Worm (Caenorhabditis elegans): ENCODE measurements around the gene R05G9.1.

Gene R05G9.1

DNA sequence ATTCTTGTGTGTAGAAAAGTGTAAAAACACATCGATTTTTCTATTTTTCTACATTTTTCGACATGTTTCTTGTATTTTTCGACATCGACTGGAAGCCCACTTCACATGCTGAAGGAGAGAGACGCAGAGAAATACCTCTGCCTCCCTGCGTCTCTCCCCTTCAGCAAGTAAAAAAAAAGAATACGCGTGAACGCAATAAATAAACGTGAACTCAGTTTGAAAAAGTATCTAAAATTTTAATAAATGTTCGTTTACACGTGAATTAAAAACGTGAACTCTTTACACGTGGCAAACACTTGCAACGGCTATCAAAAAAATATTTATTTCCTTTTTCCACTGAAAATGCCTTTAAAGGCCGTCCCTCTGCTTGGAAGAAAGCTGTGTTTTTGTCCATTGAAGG is at the start of gene R05G9.1:
TSS of gene R05G9.1 (plus strand) at position 343 of the 400 bp plus-strand sequence.
- TF ChIP-seq unc-62 (GFP tag; optimal IDR thresholded peaks at IDR 0.05), result no peak

DNA sequence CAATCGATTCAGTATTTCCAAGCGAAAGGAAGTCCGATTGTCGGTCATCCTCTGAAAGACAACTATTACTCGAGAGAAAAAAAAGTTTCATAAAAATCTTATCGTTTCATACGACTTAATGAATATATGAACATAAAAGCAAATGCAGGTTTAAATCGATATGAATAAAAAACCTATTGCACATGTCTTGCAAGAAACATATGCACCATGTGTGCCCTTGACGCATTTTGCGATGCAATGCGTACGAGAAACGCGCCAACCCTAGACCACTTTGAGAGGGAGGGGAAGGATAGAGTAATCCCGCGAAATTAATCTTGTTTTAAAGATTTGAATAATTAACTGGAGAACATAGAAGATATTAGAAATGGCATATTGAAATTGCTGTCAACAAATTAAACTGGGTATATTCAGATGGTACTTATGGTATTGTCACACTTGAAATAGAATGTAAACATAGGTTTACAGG is 49.6 kb upstream of the R05G9.1 start, which contains the start of gene atg-16.2:
TSS of gene atg-16.2 (minus strand) at position 51 of the 466 bp plus-strand sequence.
- no peak for TF ChIP-seq unc-62 (GFP tag; optimal IDR thresholded peaks at IDR 0.05)

DNA sequence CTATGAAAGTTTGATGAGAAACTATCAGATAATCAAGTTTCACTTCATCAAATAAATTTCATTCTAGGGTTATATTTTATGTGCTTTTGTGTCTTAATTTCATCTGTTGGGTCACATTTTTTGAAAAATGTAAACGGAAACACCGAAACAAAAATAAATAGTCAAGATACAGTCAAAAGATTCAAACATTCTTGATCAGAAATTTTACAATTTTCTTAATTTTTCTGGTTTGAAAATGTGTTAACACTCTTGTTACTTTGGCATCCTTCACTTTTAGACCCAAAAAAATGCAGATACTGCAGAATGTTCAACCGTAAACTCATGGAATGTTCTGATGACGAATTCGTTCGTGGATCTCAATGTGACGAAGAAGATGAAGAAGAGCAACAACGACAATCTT is 48.3 kb upstream of the R05G9.1 start, which contains the start of gene aptf-1:
TSS of gene aptf-1 (plus strand) at position 301 of the 400 bp plus-strand sequence.
- no peak for TF ChIP-seq unc-62 (GFP tag; optimal IDR thresholded peaks at IDR 0.05)

DNA sequence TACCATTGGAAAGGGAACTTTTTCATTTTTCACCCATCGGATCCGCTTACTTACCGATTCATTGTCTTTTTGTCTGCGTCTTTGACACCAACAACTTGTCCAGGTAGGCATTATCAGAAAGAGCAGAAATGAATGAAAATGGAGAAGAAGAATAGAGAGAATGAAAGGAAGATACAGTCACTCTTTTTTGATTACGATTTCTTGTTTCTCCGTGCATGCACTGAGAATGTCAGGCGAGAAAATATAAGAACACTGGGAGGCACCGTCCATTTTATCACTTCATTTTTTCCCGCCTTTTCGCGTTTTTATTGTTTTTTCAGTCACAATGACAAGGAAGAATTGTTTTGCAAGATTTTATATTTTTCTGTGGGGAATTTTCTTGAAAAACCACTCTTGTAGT is 33.6 kb upstream of the R05G9.1 start:
- TF ChIP-seq unc-62 (GFP tag; optimal IDR thresholded peaks at IDR 0.05), result no peak

DNA sequence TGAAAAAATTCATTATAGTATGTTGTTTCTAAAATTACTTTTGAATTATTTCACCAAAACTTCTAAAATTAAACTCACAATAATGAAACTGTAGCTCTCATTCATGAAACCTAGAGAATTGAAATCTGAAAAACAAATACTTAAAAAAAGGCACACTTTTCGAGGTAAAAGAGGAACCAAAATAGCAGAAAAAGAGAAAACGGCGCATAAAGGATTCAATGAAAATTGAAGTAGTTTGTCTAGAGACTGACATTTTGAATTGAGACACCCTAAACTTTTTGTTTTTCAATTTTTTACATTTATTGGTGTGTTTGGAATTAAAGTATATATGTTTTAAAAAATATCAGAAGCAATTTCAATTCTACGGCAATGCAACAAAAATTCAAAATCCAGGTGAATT is 32.0 kb upstream of the R05G9.1 start, which contains the start of gene dgk-5:
TSS of gene dgk-5 (minus strand) at position 101 of the 400 bp plus-strand sequence.
- no peak for TF ChIP-seq unc-62 (GFP tag; optimal IDR thresholded peaks at IDR 0.05)

DNA sequence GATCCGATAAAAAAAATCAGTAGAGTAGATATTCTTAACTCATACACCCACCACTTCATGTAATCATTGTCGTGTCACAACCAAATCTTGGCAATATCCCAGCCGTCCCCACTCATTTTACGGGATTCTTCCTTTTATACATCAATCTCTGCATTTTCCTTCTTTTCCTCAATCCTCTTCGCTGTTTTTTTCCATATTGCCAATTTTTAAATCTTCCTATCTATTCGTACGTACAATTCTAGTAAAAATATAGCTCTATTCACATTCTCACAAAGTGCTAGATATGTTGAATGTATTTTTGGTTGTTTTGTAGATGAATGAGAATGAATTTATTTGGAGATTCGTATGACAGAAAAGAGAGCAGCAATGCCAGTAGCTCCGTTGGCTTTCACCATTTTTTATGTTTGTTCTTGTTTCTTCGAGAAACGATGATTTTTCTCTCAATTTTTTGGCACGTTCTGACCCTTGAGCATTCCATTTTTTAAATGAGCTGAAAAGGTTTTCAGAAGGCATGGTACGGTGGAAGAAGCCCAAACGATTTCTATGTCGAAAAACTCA is 27.7 kb upstream of the R05G9.1 start, which contains the start of gene T28D9.16:
TSS of gene T28D9.16 (plus strand) at position 508 of the 558 bp plus-strand sequence.
- TF ChIP-seq unc-62 (GFP tag; optimal IDR thresholded peaks at IDR 0.05), result no peak

DNA sequence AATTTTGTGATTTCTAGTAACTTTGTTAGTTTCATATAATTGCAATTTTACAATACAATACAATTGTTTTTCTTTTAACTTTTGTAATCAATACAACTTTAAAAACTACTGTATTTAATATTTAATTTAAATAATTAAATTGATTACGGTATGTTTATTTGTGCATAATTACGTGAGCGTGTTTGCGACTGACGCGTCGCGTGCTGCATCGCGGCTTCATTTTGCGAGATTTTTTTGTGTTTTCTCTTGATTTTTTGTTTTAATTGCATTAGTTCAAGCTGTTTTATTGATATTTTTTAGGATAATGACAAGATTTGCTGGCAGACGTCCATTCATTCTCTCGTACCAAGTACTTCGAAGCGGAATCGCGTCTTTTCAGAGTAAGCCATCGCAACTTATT is 26.3 kb upstream of the R05G9.1 start, which contains the start of gene T28D9.4:
TSS of gene T28D9.4 (plus strand) at position 301 of the 400 bp plus-strand sequence.
- TF ChIP-seq unc-62 (GFP tag; optimal IDR thresholded peaks at IDR 0.05), result no peak

DNA sequence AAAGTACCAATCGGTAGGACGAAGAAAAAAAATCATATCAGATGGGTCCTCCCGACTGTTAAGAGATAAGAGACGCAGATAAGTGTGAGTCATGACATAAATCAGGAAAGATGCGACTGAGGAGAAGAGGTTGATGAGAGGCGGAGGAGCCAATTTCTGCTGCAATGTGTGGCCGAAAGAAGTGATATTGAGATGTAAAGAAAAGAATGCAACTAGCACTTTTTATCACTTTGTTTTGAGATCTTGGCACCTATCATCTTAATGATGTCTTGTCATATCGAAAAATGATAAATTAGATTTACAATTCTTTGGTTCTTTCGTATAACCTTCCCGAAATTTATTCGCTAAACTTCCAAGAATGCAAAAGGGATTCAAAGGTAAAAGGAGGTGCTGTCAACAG is 20.9 kb upstream of the R05G9.1 start, which contains the start of gene del-10:
TSS of gene del-10 (minus strand) at position 24 of the 400 bp plus-strand sequence.
- no peak for TF ChIP-seq unc-62 (GFP tag; optimal IDR thresholded peaks at IDR 0.05)

DNA sequence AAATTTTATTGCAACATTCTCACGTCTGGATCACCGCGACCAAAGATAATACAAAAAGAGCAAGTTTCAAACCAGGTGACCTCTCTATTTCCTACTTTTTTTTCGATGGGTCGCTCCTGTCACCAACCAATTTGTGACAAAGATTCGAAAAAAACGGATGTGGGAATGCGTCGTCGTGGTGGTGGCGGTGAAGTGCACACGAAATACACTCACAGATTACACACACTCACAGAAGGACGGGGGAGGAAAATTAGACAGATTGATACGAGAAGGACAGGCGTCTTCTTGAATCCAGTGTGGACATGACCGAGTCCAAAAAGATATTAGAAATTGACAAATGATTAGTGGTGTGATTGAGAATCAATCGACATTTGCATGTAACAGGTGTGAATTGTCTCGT is 20.2 kb upstream of the R05G9.1 start:
- no peak for TF ChIP-seq unc-62 (GFP tag; optimal IDR thresholded peaks at IDR 0.05)

DNA sequence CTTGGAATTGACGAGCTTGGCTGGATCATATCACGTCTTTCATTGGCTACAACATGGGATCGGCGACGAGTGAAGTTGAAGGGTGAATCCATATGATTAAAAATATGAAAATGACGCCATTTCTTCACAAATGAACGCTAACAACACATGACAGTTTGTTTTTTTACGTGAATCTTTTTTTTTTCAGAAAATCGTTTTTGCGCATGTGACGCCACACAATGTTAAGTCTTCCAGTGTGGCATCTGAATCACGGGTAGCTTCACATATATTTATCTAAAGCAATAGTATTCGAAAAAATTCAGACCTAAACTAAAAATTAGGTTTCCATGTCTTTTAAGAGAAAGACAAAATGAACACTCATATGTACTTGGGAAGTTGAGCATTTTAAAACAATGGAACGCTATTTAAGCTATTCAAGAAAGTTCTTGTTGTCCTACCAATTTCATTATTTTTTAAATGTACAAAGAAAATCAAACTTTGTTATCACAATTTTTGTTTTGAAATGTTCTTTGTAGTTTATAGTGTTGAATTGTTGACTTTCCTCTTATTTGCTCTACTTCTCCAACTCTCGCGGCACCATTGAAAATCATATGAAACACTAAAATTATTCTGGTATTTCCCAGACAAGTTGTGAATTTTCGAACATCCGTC is 18.0 kb upstream of the R05G9.1 start, which contains the start of the genes lido-16 and plpp-1.2:
TSS of gene lido-16 (minus strand) at position 101 of the 651 bp plus-strand sequence.
TSS of gene plpp-1.2 (plus strand) at position 601 of the 651 bp plus-strand sequence.
- no peak for TF ChIP-seq unc-62 (GFP tag; optimal IDR thresholded peaks at IDR 0.05)

DNA sequence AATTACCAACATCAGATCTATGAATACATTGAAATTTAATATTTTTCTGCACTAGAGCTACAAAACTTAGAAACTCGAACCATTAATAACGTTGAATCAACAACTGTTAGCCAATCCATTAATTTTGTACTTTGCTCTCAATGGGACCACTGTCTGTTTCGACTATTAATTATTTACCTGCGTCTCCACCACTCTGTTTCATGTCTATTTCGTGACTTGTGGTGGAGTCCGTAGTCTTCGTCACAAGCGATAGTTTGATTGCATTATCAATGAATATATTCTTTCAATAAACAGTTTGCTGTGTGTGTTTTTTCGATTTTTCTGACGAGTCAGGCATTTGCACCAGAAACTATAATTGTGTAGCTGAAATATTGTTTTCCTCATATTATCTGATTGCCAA is 16.6 kb upstream of the R05G9.1 start:
- no peak for TF ChIP-seq unc-62 (GFP tag; optimal IDR thresholded peaks at IDR 0.05)

DNA sequence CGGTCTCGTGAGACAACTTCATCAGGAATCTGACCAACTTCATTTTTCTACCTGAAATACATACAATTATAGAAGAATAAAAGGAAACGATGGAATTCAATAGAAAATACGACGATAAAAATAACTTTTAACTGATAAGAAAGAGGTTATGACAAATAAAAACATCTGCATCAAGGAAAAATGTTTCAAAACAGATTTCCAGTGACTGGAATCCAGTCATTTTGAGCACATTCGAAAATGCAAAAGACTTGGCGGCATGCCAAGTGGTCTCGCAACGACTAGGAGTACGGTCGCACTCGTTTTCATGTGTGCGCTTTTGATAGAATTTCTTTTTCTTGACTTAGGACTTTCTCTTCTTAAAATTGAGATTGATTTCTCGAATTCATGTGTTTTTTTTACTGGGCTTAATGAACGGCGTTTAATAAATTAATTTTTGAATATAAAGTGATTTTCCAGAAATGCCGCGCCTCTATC is 13.2 kb upstream of the R05G9.1 start, which contains the start of the genes snr-3 and rsp-5:
TSS of gene snr-3 (minus strand) at position 51 of the 474 bp plus-strand sequence.
TSS of gene rsp-5 (plus strand) at position 455 of the 474 bp plus-strand sequence.
- TF ChIP-seq unc-62 (GFP tag; optimal IDR thresholded peaks at IDR 0.05), result no peak

DNA sequence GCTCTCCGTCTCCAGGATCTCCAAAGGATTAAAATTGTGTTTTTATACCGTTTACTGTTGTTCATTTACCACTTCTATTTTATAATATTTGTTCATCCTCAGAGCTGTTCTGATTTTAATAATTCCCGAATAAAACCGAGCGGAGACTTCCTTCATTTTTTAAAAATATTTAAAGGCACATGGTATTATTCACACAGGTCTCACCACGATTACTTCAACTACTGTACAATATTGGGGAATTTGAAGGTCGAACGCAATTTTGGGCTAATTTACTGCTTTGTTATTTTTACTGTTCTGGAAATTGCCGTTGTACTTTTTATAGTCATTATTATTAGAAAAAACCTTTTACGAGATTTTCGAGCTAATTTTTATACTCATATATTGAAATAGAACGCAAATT is 11.8 kb upstream of the R05G9.1 start:
- TF ChIP-seq unc-62 (GFP tag; optimal IDR thresholded peaks at IDR 0.05), result no peak

DNA sequence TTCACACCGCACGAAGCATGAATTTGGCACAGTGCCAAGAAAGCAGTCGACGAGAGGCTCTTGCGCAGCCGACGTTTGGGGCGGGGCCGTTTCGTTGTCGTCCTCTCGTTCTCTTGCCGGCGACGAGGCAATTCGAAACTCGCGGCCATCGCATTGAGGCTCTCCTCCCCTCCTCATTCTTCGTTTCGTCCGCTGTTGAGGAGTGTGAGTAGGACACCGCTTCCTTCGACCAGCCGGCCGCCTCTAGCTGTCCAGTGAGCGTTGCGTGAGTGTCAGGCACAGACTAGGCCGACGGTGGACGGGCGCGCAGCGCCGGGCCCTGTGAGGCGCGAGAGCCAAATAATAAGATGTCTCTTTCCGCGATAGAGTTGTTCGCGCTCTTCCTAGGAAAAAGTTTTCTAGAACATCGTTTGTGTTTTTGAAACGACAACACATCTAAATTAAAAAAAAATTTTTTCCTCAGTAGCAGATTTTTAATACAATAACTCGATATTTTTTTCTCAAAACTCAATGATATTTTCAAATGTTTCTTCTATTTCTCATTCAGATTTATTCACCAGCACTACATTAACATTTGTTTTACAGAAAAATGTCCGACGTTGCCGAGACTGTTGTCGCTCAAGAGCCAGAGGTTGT is 11.0 kb upstream of the R05G9.1 start, which contains the start of the genes T28D9.11 and T28D9.1:
TSS of gene T28D9.11 (minus strand) at position 177 of the 636 bp plus-strand sequence.
TSS of gene T28D9.1 (plus strand) at position 586 of the 636 bp plus-strand sequence.
- TF ChIP-seq unc-62 (GFP tag; optimal IDR thresholded peaks at IDR 0.05), result no peak

DNA sequence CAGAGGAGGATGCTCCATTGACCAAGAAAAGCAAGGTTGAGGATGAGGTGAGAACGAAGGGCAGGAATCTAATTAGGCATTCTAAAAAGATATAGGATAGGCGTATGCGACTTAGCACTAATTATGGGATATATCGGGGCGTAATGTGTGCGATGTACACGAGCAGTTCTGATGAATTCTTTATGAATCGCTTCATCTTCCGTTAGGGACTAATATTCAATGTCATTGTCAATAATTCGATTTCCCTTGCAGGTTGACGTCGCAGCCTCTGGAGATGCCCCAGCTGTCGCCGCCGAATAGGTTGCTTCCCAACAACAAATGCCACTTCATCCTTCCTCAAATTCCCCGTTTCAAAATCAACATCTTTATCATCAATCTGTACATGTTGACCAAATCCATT is 9.8 kb upstream of the R05G9.1 start:
- TF ChIP-seq unc-62 (GFP tag; optimal IDR thresholded peaks at IDR 0.05), result no peak
